Fruit fly (Drosophila melanogaster): ENCODE results near the gene CG10969.

DNA sequence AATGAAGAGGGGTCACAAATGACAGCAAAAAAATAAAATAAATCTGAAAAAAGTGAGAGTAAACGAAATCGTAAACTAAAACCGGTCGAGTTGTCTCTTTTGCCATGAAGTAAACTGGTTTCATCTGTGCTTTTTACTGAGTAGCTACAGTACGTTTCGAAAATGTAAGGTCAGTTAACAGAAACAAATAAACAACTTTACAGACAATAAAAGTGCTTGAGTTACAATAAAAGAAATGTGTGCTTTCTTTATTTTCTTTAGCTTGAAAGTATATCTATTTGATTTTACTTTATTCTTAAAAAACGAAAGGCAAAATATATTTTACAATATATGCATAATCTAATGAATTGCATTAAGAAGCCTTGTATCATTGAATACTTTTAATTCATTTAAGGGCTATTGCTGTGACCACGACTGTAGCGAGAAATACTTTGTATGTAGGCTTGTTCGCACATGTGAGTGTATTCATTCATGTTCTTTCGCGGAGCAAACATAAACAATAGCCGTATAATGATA lies 12.1 kb upstream of the CG10969 start:
- TF ChIP-seq EcR (GFP tag; optimal IDR thresholded peaks at IDR 0.05) (peak; percentile 78), Snoo (tag; optimal IDR thresholded peaks at IDR 0.05) (peak; percentile 85)

Measured in whole organism, pupa.